Fruit fly (Drosophila melanogaster) whole organism, embryonic: Measurements from ENCODE around the gene CG33098.

Experiments
- Aef1 ChIP-seq: fragments of 200-800 bp; sonication (Bioruptor generic); IDR thresholded peaks from 3 replicates; pipeline ENCODE4 v1.3.6; 2022; ENCODE audit warnings: missing biosample characterization, missing genetic modification characterization
- B-H2 ChIP-seq: fragments of 200-800 bp; sonication (Bioruptor generic); optimal IDR thresholded peaks from 2 replicates; lab custom pipeline; 2018; ENCODE audit warnings: missing biosample characterization, mild to moderate bottlenecking, missing genetic modification characterization
- CG10274 ChIP-seq: fragments of 200-800 bp; sonication (Bioruptor generic); optimal IDR thresholded peaks from 3 replicates; lab custom pipeline; 2017; ENCODE audit warnings: missing biosample characterization, mild to moderate bottlenecking, missing genetic modification characterization
- CG10321 ChIP-seq: fragments of 200-800 bp; sonication (Bioruptor generic); IDR thresholded peaks from 2 replicates; pipeline ENCODE4 v1.3.6; 2022; ENCODE audit warnings: missing biosample characterization, missing genetic modification characterization
- CG11504 ChIP-seq: fragments of 200-800 bp; sonication (Bioruptor generic); optimal IDR thresholded peaks from 3 replicates; lab custom pipeline; 2019; ENCODE audit warnings: missing biosample characterization, mild to moderate bottlenecking, missing genetic modification characterization, moderate library complexity
- CG12071 ChIP-seq: fragments of 200-800 bp; sonication (Bioruptor generic); optimal IDR thresholded peaks from 3 replicates; lab custom pipeline; 2018; ENCODE audit warnings: missing biosample characterization, mild to moderate bottlenecking, missing genetic modification characterization
- CG12219 ChIP-seq: fragments of 200-800 bp; sonication (Bioruptor generic); optimal IDR thresholded peaks from 3 replicates; lab custom pipeline; 2018; ENCODE audit warnings: missing biosample characterization, mild to moderate bottlenecking, missing genetic modification characterization
- CG1233 ChIP-seq: fragments of 200-800 bp; sonication (Bioruptor generic); optimal IDR thresholded peaks from 4 replicates; lab custom pipeline; 2018; ENCODE audit warnings: missing biosample characterization, mild to moderate bottlenecking, missing genetic modification characterization
- CG12942 ChIP-seq: fragments of 200-800 bp; sonication (Bioruptor generic); optimal IDR thresholded peaks from 3 replicates; lab custom pipeline; 2016; ENCODE audit warnings: missing biosample characterization, missing genetic modification characterization
- CG13424 ChIP-seq: fragments of 200-800 bp; sonication (Bioruptor generic); optimal IDR thresholded peaks from 2 replicates; lab custom pipeline; 2019; ENCODE audit warnings: missing biosample characterization, mild to moderate bottlenecking, missing genetic modification characterization, moderate library complexity
- CG1603 ChIP-seq: fragments of 200-800 bp; sonication (Bioruptor generic); optimal IDR thresholded peaks from 2 replicates; lab custom pipeline; 2019; ENCODE audit warnings: missing biosample characterization, mild to moderate bottlenecking, missing genetic modification characterization, moderate library complexity
- CG16813 ChIP-seq: fragments of 200-800 bp; sonication (Bioruptor generic); IDR thresholded peaks from 3 replicates; pipeline ENCODE4 v1.3.6; 2022; ENCODE audit warnings: missing biosample characterization, missing genetic modification characterization; ENCODE audit not compliant: partially characterized antibody
- CG17186 ChIP-seq: fragments of 200-800 bp; sonication (Bioruptor generic); optimal IDR thresholded peaks from 3 replicates; lab custom pipeline; 2017; ENCODE audit warnings: missing biosample characterization, missing genetic modification reagents, missing genetic modification characterization
- CG17912 ChIP-seq: fragments of 200-800 bp; sonication (Bioruptor generic); optimal IDR thresholded peaks from 2 replicates; lab custom pipeline; 2018; ENCODE audit warnings: missing biosample characterization, mild to moderate bottlenecking, missing genetic modification characterization
- CG30403 ChIP-seq: fragments of 200-800 bp; sonication (Bioruptor generic); optimal IDR thresholded peaks from 3 replicates; lab custom pipeline; 2016; ENCODE audit warnings: missing biosample characterization, missing genetic modification characterization
- CG33557 ChIP-seq: fragments of 200-800 bp; sonication (Bioruptor generic); optimal IDR thresholded peaks from 2 replicates; lab custom pipeline; 2019; ENCODE audit warnings: missing biosample characterization, mild to moderate bottlenecking, missing genetic modification characterization, moderate library complexity
- CG4360 ChIP-seq: fragments of 200-800 bp; sonication (Bioruptor generic); IDR thresholded peaks from 2 replicates; pipeline ENCODE4 v1.3.6; 2022; ENCODE audit warnings: missing biosample characterization, missing genetic modification characterization
- CG4730 ChIP-seq: fragments of 200-800 bp; sonication (Bioruptor generic); IDR thresholded peaks from 2 replicates; pipeline ENCODE4 v1.3.6; 2022; ENCODE audit warnings: missing biosample characterization, missing genetic modification characterization
- CG7271 ChIP-seq: fragments of 200-800 bp; sonication (Bioruptor generic); optimal IDR thresholded peaks from 2 replicates; lab custom pipeline; 2018; ENCODE audit warnings: missing biosample characterization, mild to moderate bottlenecking, missing genetic modification characterization, moderate library complexity
- CG8924 ChIP-seq: fragments of 200-800 bp; optimal IDR thresholded peaks from 3 replicates; lab custom pipeline; 2019; ENCODE audit warnings: missing biosample characterization, mild to moderate bottlenecking, missing genetic modification characterization, moderate library complexity
- CG9215 ChIP-seq: fragments of 200-800 bp; sonication (Bioruptor generic); IDR thresholded peaks from 2 replicates; pipeline ENCODE4 v1.3.6; 2022; ENCODE audit warnings: missing biosample characterization, missing genetic modification characterization
- CG9437 ChIP-seq: fragments of 200-800 bp; sonication (Bioruptor generic); optimal IDR thresholded peaks from 2 replicates; lab custom pipeline; 2018; ENCODE audit warnings: missing biosample characterization, mild to moderate bottlenecking, missing genetic modification characterization
- CG9797 ChIP-seq: fragments of 200-800 bp; sonication (Bioruptor generic); optimal IDR thresholded peaks from 3 replicates; lab custom pipeline; 2018; ENCODE audit warnings: missing biosample characterization, mild to moderate bottlenecking, missing genetic modification characterization
- CoRest ChIP-seq: fragments of 200-800 bp; sonication (Bioruptor generic); optimal IDR thresholded peaks from 3 replicates; lab custom pipeline; 2018; ENCODE audit warnings: missing biosample characterization, mild to moderate bottlenecking, missing genetic modification characterization, moderate library complexity
- D19A ChIP-seq: fragments of 200-800 bp; optimal IDR thresholded peaks from 3 replicates; lab custom pipeline; 2019; ENCODE audit warnings: missing biosample characterization, mild to moderate bottlenecking, missing genetic modification characterization, moderate library complexity
- Dip3 ChIP-seq: fragments of 200-800 bp; sonication (Bioruptor generic); optimal IDR thresholded peaks from 3 replicates; lab custom pipeline; 2016; ENCODE audit warnings: missing biosample characterization, missing genetic modification characterization
- Dll ChIP-seq: fragments of 200-800 bp; sonication (Bioruptor generic); IDR thresholded peaks from 4 replicates; pipeline ENCODE4 v1.3.6; 2022; ENCODE audit warnings: missing biosample characterization, missing genetic modification characterization; ENCODE audit not compliant: partially characterized antibody
- Ets65A ChIP-seq: fragments of 200-800 bp; sonication (Bioruptor generic); peaks from one replicate; lab custom pipeline; 2016; ENCODE audit warnings: missing biosample characterization, missing genetic modification characterization
- Fer2 ChIP-seq: fragments of 200-800 bp; sonication (Bioruptor generic); optimal IDR thresholded peaks from 2 replicates; lab custom pipeline; 2018; ENCODE audit warnings: missing biosample characterization, mild to moderate bottlenecking, missing genetic modification characterization, moderate library complexity
- Hand ChIP-seq: fragments of 200-800 bp; sonication (Bioruptor generic); optimal IDR thresholded peaks from 2 replicates; lab custom pipeline; 2017; ENCODE audit warnings: mild to moderate bottlenecking, missing biosample characterization, missing genetic modification reagents, missing genetic modification characterization
- HmgD ChIP-seq: fragments of 200-800 bp; sonication (Bioruptor generic); optimal IDR thresholded peaks from 3 replicates; lab custom pipeline; 2016; ENCODE audit warnings: missing biosample characterization, missing genetic modification characterization
- Med ChIP-seq: fragments of 200-800 bp; sonication (Bioruptor generic); peaks from one replicate; lab custom pipeline; 2016; ENCODE audit warnings: missing biosample characterization, missing genetic modification characterization, mild to moderate bottlenecking, inconsistent platforms, moderate library complexity
- Mes4 ChIP-seq: fragments of 200-800 bp; sonication (Bioruptor generic); optimal IDR thresholded peaks from 2 replicates; lab custom pipeline; 2016; ENCODE audit warnings: missing biosample characterization, missing genetic modification characterization
- Nf-YC ChIP-seq: fragments of 200-800 bp; optimal IDR thresholded peaks from 3 replicates; lab custom pipeline; 2019; ENCODE audit warnings: missing biosample characterization, mild to moderate bottlenecking, missing genetic modification characterization, moderate library complexity
- Opbp ChIP-seq: fragments of 200-800 bp; sonication (Bioruptor generic); IDR thresholded peaks from 3 replicates; pipeline ENCODE4 v1.3.6; 2022; ENCODE audit warnings: missing biosample characterization, missing genetic modification characterization; ENCODE audit not compliant: partially characterized antibody
- Sin3A ChIP-seq: fragments of >200 bp; optimal IDR thresholded peaks from 2 replicates; lab custom pipeline; 2018
- ase ChIP-seq: fragments of 200-800 bp; sonication (Bioruptor generic); IDR thresholded peaks from 3 replicates; pipeline ENCODE4 v1.3.6; 2022; ENCODE audit warnings: missing biosample characterization, missing genetic modification characterization
- bab2 ChIP-seq: fragments of 200-800 bp; sonication (Bioruptor generic); optimal IDR thresholded peaks from 2 replicates; lab custom pipeline; 2016; ENCODE audit warnings: missing biosample characterization, missing genetic modification characterization
- bowl ChIP-seq: fragments of 200-800 bp; sonication (Bioruptor generic); IDR thresholded peaks from 2 replicates; pipeline ENCODE4 v1.3.6; 2022; ENCODE audit warnings: missing biosample characterization, missing genetic modification characterization
- chm ChIP-seq: fragments of 200-800 bp; sonication (Bioruptor generic); IDR thresholded peaks from 2 replicates; pipeline ENCODE4 v1.3.6; 2022; ENCODE audit warnings: missing biosample characterization, missing genetic modification characterization
- cwo ChIP-seq: fragments of 200-800 bp; sonication (Bioruptor generic); optimal IDR thresholded peaks from 3 replicates; lab custom pipeline; 2017; ENCODE audit warnings: missing biosample characterization, missing genetic modification characterization, mild to moderate bottlenecking, moderate library complexity, missing genetic modification reagents
- dimm ChIP-seq: fragments of 200-800 bp; sonication (Bioruptor generic); IDR thresholded peaks from 2 replicates; pipeline ENCODE4 v1.3.6; 2022; ENCODE audit warnings: missing biosample characterization, missing genetic modification characterization
- exex ChIP-seq: fragments of 200-800 bp; sonication (Bioruptor generic); optimal IDR thresholded peaks from 4 replicates; lab custom pipeline; 2018; ENCODE audit warnings: missing biosample characterization, mild to moderate bottlenecking, missing genetic modification characterization, moderate library complexity
- insv ChIP-seq, 2 experiments: fragments of 200-800 bp; sonication (Bioruptor generic); optimal IDR thresholded peaks; 3 replicates each; lab custom pipeline; 2016 to 2018; ENCODE audit warnings: missing biosample characterization in 2 of 2, missing genetic modification characterization in 2 of 2
- lbe ChIP-seq: fragments of 200-800 bp; sonication (Bioruptor generic); optimal IDR thresholded peaks from 2 replicates; lab custom pipeline; 2016; ENCODE audit warnings: missing biosample characterization, mild to moderate bottlenecking, missing genetic modification characterization
- mam ChIP-seq: fragments of 200-800 bp; sonication (Bioruptor generic); optimal IDR thresholded peaks from 3 replicates; lab custom pipeline; 2016; ENCODE audit warnings: missing biosample characterization, missing genetic modification characterization
- nau ChIP-seq: fragments of 200-800 bp; sonication (Bioruptor generic); optimal IDR thresholded peaks from 3 replicates; lab custom pipeline; 2017; ENCODE audit warnings: missing biosample characterization, mild to moderate bottlenecking, missing genetic modification characterization, missing genetic modification reagents
- oc ChIP-seq: fragments of 200-800 bp; sonication (Bioruptor generic); optimal IDR thresholded peaks from 2 replicates; lab custom pipeline; 2018; ENCODE audit warnings: missing biosample characterization, mild to moderate bottlenecking, missing genetic modification characterization, moderate library complexity
- sens ChIP-seq: fragments of 200-800 bp; sonication (Bioruptor generic); peaks from one replicate; lab custom pipeline; 2016; ENCODE audit warnings: missing biosample characterization, missing genetic modification characterization
- tap ChIP-seq: fragments of 200-800 bp; optimal IDR thresholded peaks from 3 replicates; lab custom pipeline; 2019; ENCODE audit warnings: missing biosample characterization, mild to moderate bottlenecking, missing genetic modification characterization, moderate library complexity
- tgo ChIP-seq: fragments of 200-800 bp; sonication (Bioruptor generic); IDR thresholded peaks from 3 replicates; pipeline ENCODE4 v1.3.6; 2022; ENCODE audit warnings: missing biosample characterization, missing genetic modification characterization
- ttk ChIP-seq: fragments of 200-800 bp; sonication (Bioruptor generic); IDR thresholded peaks from 2 replicates; pipeline ENCODE4 v2.1.2; 2022; ENCODE audit warnings: missing biosample characterization, missing genetic modification characterization
- vfl ChIP-seq: fragments of 200-800 bp; sonication (Bioruptor generic); optimal IDR thresholded peaks from 2 replicates; lab custom pipeline; 2016; ENCODE audit warnings: missing biosample characterization, missing genetic modification characterization

CG33098 gene

DNA sequence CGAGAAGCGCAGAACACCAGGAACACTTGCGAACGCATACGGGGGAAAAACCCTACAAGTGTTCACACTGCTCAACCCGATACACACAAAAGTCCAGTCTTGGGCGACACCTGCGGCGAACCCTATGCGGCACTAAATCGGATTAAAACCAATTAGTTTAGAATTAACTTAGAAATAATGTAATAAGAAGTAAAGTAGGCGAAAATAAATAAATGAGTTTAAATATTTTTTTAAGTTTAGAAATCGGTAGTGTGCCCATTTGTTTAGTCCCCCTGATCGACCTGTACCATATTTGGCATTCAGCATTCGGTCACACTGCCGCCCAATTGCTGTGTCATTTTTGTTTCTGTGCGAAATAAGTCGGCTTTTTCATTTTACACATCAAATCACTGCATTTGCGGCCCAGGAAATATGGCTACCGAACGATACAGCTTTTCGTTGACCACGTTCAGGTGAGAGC lies 44.1 kb downstream of the CG33098 start, which contains the start of gene Prosalpha2 (continued):
- TF ChIP-seq Ets65A (GFP tag; lab: Kevin White, UChicago) (no peak), tap (tag; lab: Kevin White, UChicago) (no peak), oc (tag; lab: Kevin White, UChicago) (no peak), Fer2 (tag; lab: Kevin White, UChicago) (no peak), Dll (GFP tag; lab: Robert Waterston, UW) (0 out of 4 replicates have a peak, but pooled peaks have one; percentile 29), Nf-YC (peak; percentile 30), CG4360 (no peak), insv (GFP tag; optimal IDR thresholded peaks at IDR 0.05; lab: Kevin White, UChicago) (peak in 1 of 2 experiments; percentile 31), CoRest (tag; lab: Kevin White, UChicago) (peak; percentile 74), CG11504 (tag; lab: Kevin White, UChicago) (no peak), Dip3 (GFP tag; lab: Kevin White, UChicago) (no peak), vfl (no peak), Mes4 (GFP tag; lab: Kevin White, UChicago) (no peak), CG4730 (no peak), dimm (GFP tag; lab: Robert Waterston, UW) (no peak), D19A (tag; lab: Kevin White, UChicago) (no peak), HmgD (GFP tag; lab: Kevin White, UChicago) (no peak), CG1233 (GFP tag; lab: Kevin White, UChicago) (no peak), cwo (no peak), nau (GFP tag; lab: Kevin White, UChicago) (no peak), Opbp (GFP tag; lab: Robert Waterston, UW) (no peak), CG12071 (GFP tag; lab: Kevin White, UChicago) (no peak), CG13424 (tag; lab: Kevin White, UChicago) (peak; percentile 20), lbe (GFP tag; lab: Kevin White, UChicago) (no peak), sens (peak; percentile 33), CG16813 (no peak; the same call in 2 of the 3 replicates), CG1603 (tag; lab: Kevin White, UChicago) (peak; percentile 55), B-H2 (GFP tag; lab: Kevin White, UChicago) (no peak), CG9437 (GFP tag; lab: Kevin White, UChicago) (no peak), CG7271 (tag; lab: Kevin White, UChicago) (no peak), Hand (no peak), chm (GFP tag; lab: Robert Waterston, UW) (no peak), Aef1 (GFP tag; lab: Robert Waterston, UW) (no peak), Sin3A (lab: Kevin White, UChicago) (peak; percentile 66)

DNA sequence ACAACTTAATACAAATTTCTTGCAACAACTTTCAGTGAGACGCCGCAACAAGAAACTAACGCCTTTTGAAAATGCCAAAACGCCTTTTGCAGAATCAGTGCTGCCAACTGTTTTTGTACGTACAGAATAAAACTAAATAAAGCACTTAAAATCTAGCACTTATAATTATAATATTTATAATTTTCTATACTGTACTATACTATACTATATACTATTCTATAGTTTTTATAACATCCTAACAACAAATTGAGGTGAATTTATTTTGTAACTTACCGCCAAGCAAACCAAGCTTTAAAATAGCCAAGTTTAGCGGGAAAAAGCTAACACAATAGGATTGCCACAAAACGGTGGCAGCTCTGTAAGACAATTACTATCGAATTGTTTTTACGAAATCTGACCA lies 46.8 kb downstream of the CG33098 start, which contains the start of the genes Aos1 and Srlp:
TSS of gene Aos1 (minus strand) at position 59 of the 400 bp plus-strand sequence.
TSS of gene Srlp (plus strand) at position 335 of the 400 bp plus-strand sequence.
- TF ChIP-seq bowl, result no peak
- TF ChIP-seq CG8924 (tag; lab: Kevin White, UChicago), result peak; percentile 75
- TF ChIP-seq CG17186 (GFP tag; lab: Kevin White, UChicago), result peak; percentile 21
- TF ChIP-seq exex (tag; lab: Kevin White, UChicago), result no peak
- TF ChIP-seq CG12219 (GFP tag; lab: Kevin White, UChicago), result no peak
- no peak for TF ChIP-seq CG10274 (GFP tag; lab: Kevin White, UChicago)
- peak; percentile 34 for TF ChIP-seq CG33557 (GFP tag; lab: Kevin White, UChicago)
- TF ChIP-seq ttk (GFP tag; lab: Robert Waterston, UW), result no peak
- no peak for TF ChIP-seq ase
- TF ChIP-seq CG10321, result no peak
- TF ChIP-seq mam (GFP tag; lab: Kevin White, UChicago), result peak; percentile 15
- TF ChIP-seq CG17912 (GFP tag; lab: Kevin White, UChicago), result peak; percentile 3
- peak; percentile 52 for TF ChIP-seq CG12942 (GFP tag; lab: Kevin White, UChicago)
- TF ChIP-seq CG9797 (GFP tag; lab: Kevin White, UChicago), result peak; percentile 63
- TF ChIP-seq CG30403 (GFP tag; lab: Kevin White, UChicago), result peak; percentile 73
- no peak for TF ChIP-seq tgo (GFP tag; lab: Robert Waterston, UW)
- no peak for TF ChIP-seq bab2 (GFP tag; lab: Kevin White, UChicago)
- peak; percentile 58 for TF ChIP-seq CG9215 (GFP tag; lab: Robert Waterston, UW)
- TF ChIP-seq Med (GFP tag; lab: Kevin White, UChicago), result peak; percentile 52
